Fruit fly (Drosophila melanogaster) Kc167 (cell line): Measurements from ENCODE around the gene Gen.

Source experiments
- h ChIP-seq: fragments of >200 bp; optimal IDR thresholded peaks from 3 replicates; lab custom pipeline; 2018; ENCODE audit warnings: missing external identifiers
- psq ChIP-seq: fragments of >200 bp; optimal IDR thresholded peaks from 2 replicates; lab custom pipeline; 2017; ENCODE audit warnings: missing external identifiers

- TF ChIP-seq psq (lab: Kevin White, UChicago) = no peak
- TF ChIP-seq h (lab: Kevin White, UChicago) = no peak
Measured at dm6 chr3L:5188402-5188801, 36.2 kb upstream of the Gen start.
